Worm (Caenorhabditis elegans) whole organism, young adult: Measurements from ENCODE around the gene Y39B6A.29.

Experiments used
- B0019.2 ChIP-seq: fragments of 200-800 bp; sonication (Bioruptor generic); conservative IDR thresholded peaks from 2 replicates; pipeline ENCODE4 v1.3.6; 2022; ENCODE audit warnings: missing genetic modification reagents, missing genetic modification characterization, missing compliant biosample characterization
- B0035.1 ChIP-seq: sonication (generic microtip); optimal IDR thresholded peaks from 2 replicates; lab custom pipeline; 2016; ENCODE audit warnings: missing genetic modification characterization, mild to moderate bottlenecking, missing compliant biosample characterization, missing genotype, missing genetic modification reagents
- B0261.1 ChIP-seq: sonication (generic microtip); optimal IDR thresholded peaks from 2 replicates; lab custom pipeline; 2016; ENCODE audit warnings: mild to moderate bottlenecking, missing genetic modification characterization, moderate library complexity, missing compliant biosample characterization
- F23B12.7 ChIP-seq: sonication (generic microtip); optimal IDR thresholded peaks from 2 replicates; lab custom pipeline; 2017; ENCODE audit warnings: missing genetic modification characterization, mild to moderate bottlenecking, missing compliant biosample characterization, antibody characterized with exemption, moderate library complexity; ENCODE audit not compliant: insufficient read depth
- F33H1.4 ChIP-seq: fragments of 200-800 bp; sonication (Bioruptor generic); IDR thresholded peaks from 2 replicates; pipeline ENCODE4 v1.3.6; 2022; ENCODE audit warnings: missing genetic modification reagents, missing genetic modification characterization, missing compliant biosample characterization
- F39B2.1 ChIP-seq: fragments of 200-800 bp; sonication (Bioruptor generic); IDR thresholded peaks from 2 replicates; pipeline ENCODE4 v1.3.6; 2022; ENCODE audit warnings: missing genetic modification reagents, missing genetic modification characterization, missing compliant biosample characterization
- K11D2.4 ChIP-seq: fragments of 200-800 bp; sonication (Bioruptor generic); IDR thresholded peaks from 2 replicates; pipeline ENCODE4 v1.3.6; 2022; ENCODE audit warnings: missing genetic modification reagents, missing genetic modification characterization, missing compliant biosample characterization
- T26A5.8 ChIP-seq: sonication (generic microtip); optimal IDR thresholded peaks from 2 replicates; lab custom pipeline; 2016; ENCODE audit warnings: missing genetic modification characterization, missing compliant biosample characterization
- akir-1 ChIP-seq: fragments of 200-800 bp; sonication (Bioruptor generic); optimal IDR thresholded peaks from 2 replicates; lab custom pipeline; 2018; ENCODE audit warnings: mild to moderate bottlenecking, missing genetic modification characterization, moderate library complexity, missing compliant biosample characterization
- ama-1 ChIP-seq, 3 experiments: fragments of 150-350 bp in 1 of 3; sonication (generic microtip) in 2 of 3; optimal IDR thresholded peaks; 2 replicates each; lab custom pipeline; 2014 to 2018; ENCODE audit warnings: missing biosample characterization in 2 of 3, missing genetic modification characterization in 2 of 3, missing genetic modification reagents in 2 of 3
- aptf-3 ChIP-seq: fragments of 200-800 bp; sonication (Bioruptor generic); IDR thresholded peaks from 2 replicates; pipeline ENCODE4 v1.3.6; 2022; ENCODE audit warnings: missing genetic modification characterization, missing compliant biosample characterization
- atf-7 ChIP-seq: sonication (generic microtip); optimal IDR thresholded peaks from 2 replicates; lab custom pipeline; 2017; ENCODE audit warnings: mild to moderate bottlenecking, missing genetic modification characterization, missing compliant biosample characterization
- cebp-2 ChIP-seq: fragments of 200-800 bp; sonication (Bioruptor generic); IDR thresholded peaks from 2 replicates; pipeline ENCODE4 v1.3.6; 2022; ENCODE audit warnings: missing genetic modification characterization, missing compliant biosample characterization
- ceh-40 ChIP-seq: fragments of 200-800 bp; sonication (Bioruptor generic); IDR thresholded peaks from 2 replicates; pipeline ENCODE4 v1.3.6; 2022; ENCODE audit warnings: missing genetic modification characterization, missing compliant biosample characterization
- ceh-79 ChIP-seq: sonication (generic microtip); optimal IDR thresholded peaks from 2 replicates; lab custom pipeline; 2017; ENCODE audit warnings: mild to moderate bottlenecking, missing genetic modification characterization, missing compliant biosample characterization
- egl-18 ChIP-seq: fragments of 200-800 bp; sonication (Bioruptor generic); IDR thresholded peaks from 2 replicates; pipeline ENCODE4 v1.3.6; 2022; ENCODE audit warnings: missing genetic modification reagents, missing genetic modification characterization, missing compliant biosample characterization
- egl-44 ChIP-seq: fragments of 200-800 bp; sonication (Bioruptor generic); IDR thresholded peaks from 2 replicates; pipeline ENCODE4 v1.3.6; 2022; ENCODE audit warnings: missing genetic modification reagents, missing genetic modification characterization, missing compliant biosample characterization
- ets-4 ChIP-seq: fragments of 200-800 bp; sonication (Bioruptor generic); optimal IDR thresholded peaks from 2 replicates; lab custom pipeline; 2018; ENCODE audit warnings: mild to moderate bottlenecking, missing genetic modification characterization, missing compliant biosample characterization
- fkh-3 ChIP-seq: sonication (generic microtip); optimal IDR thresholded peaks from 2 replicates; lab custom pipeline; 2016; ENCODE audit warnings: mild to moderate bottlenecking, missing genetic modification characterization, missing compliant biosample characterization
- hlh-12 ChIP-seq: sonication (generic microtip); optimal IDR thresholded peaks from 2 replicates; lab custom pipeline; 2016; ENCODE audit warnings: missing genetic modification characterization, missing compliant biosample characterization
- hmg-1.2 ChIP-seq: fragments of 200-800 bp; sonication (Bioruptor generic); IDR thresholded peaks from 2 replicates; pipeline ENCODE4 v1.3.6; 2022; ENCODE audit warnings: missing genetic modification reagents, missing genetic modification characterization, missing compliant biosample characterization
- hrde-1 ChIP-seq: sonication (generic microtip); optimal IDR thresholded peaks from 2 replicates; lab custom pipeline; 2016; ENCODE audit warnings: missing genetic modification characterization, mild to moderate bottlenecking, missing compliant biosample characterization, moderate library complexity, missing genotype, missing genetic modification reagents, borderline replicate concordance
- let-526 ChIP-seq: fragments of 200-800 bp; sonication (Bioruptor generic); IDR thresholded peaks from 2 replicates; pipeline ENCODE4 v1.3.6; 2022; ENCODE audit warnings: missing genetic modification reagents, missing genetic modification characterization, missing compliant biosample characterization
- lin-26 ChIP-seq: fragments of 200-800 bp; sonication (Bioruptor generic); IDR thresholded peaks from 2 replicates; pipeline ENCODE4 v1.3.6; 2022; ENCODE audit warnings: missing genetic modification reagents, missing genetic modification characterization, missing compliant biosample characterization
- lir-1 ChIP-seq: fragments of 200-800 bp; sonication (Bioruptor generic); conservative IDR thresholded peaks from 2 replicates; pipeline ENCODE4 v1.3.6; 2022; ENCODE audit warnings: missing genetic modification reagents, missing genetic modification characterization, missing compliant biosample characterization
- lsl-1 ChIP-seq: fragments of 200-800 bp; sonication (Bioruptor generic); optimal IDR thresholded peaks from 2 replicates; lab custom pipeline; 2018; ENCODE audit warnings: mild to moderate bottlenecking, missing genetic modification characterization, moderate library complexity, missing compliant biosample characterization
- madf-10 ChIP-seq: sonication (generic microtip); optimal IDR thresholded peaks from 2 replicates; lab custom pipeline; 2016; ENCODE audit warnings: mild to moderate bottlenecking, missing genetic modification characterization, missing compliant biosample characterization
- madf-8 ChIP-seq: fragments of 200-800 bp; sonication (Bioruptor generic); conservative IDR thresholded peaks from 2 replicates; pipeline ENCODE4 v1.3.6; 2022; ENCODE audit warnings: missing genetic modification reagents, missing genetic modification characterization, missing compliant biosample characterization
- mel-28 ChIP-seq: sonication (generic microtip); optimal IDR thresholded peaks from 2 replicates; lab custom pipeline; 2016; ENCODE audit warnings: borderline replicate concordance, mild to moderate bottlenecking, missing genetic modification characterization, missing compliant biosample characterization
- nfya-2 ChIP-seq: fragments of 200-800 bp; sonication (Bioruptor generic); IDR thresholded peaks from 2 replicates; pipeline ENCODE4 v1.3.6; 2022; ENCODE audit warnings: missing genetic modification reagents, missing genetic modification characterization, missing compliant biosample characterization
- nfyb-1 ChIP-seq: fragments of 200-800 bp; sonication (Bioruptor generic); IDR thresholded peaks from 2 replicates; pipeline ENCODE4 v1.3.6; 2022; ENCODE audit warnings: missing genetic modification reagents, missing genetic modification characterization, missing compliant biosample characterization
- nhr-120 ChIP-seq: fragments of 200-800 bp; sonication (Bioruptor generic); IDR thresholded peaks from 2 replicates; pipeline ENCODE4 v1.3.6; 2022; ENCODE audit warnings: missing genetic modification characterization, missing compliant biosample characterization
- nhr-179 ChIP-seq: sonication (generic microtip); optimal IDR thresholded peaks from 2 replicates; lab custom pipeline; 2016; ENCODE audit warnings: mild to moderate bottlenecking, missing genetic modification characterization, missing compliant biosample characterization
- nhr-27 ChIP-seq: fragments of 200-800 bp; sonication (Bioruptor generic); optimal IDR thresholded peaks from 2 replicates; lab custom pipeline; 2018; ENCODE audit warnings: mild to moderate bottlenecking, missing genetic modification characterization, moderate library complexity, missing compliant biosample characterization
- nhr-80 ChIP-seq: sonication (generic microtip); optimal IDR thresholded peaks from 2 replicates; lab custom pipeline; 2016; ENCODE audit warnings: missing genetic modification characterization, missing compliant biosample characterization
- pbrm-1 ChIP-seq: fragments of 200-800 bp; sonication (Bioruptor generic); IDR thresholded peaks from 2 replicates; pipeline ENCODE4 v1.3.6; 2022; ENCODE audit warnings: missing genetic modification reagents, missing genetic modification characterization, missing compliant biosample characterization
- rcor-1 ChIP-seq: fragments of 200-800 bp; sonication (Bioruptor generic); IDR thresholded peaks from 2 replicates; pipeline ENCODE4 v1.3.6; 2022; ENCODE audit warnings: missing genetic modification reagents, missing genetic modification characterization, missing compliant biosample characterization
- repo-1 ChIP-seq: sonication (generic microtip); optimal IDR thresholded peaks from 2 replicates; lab custom pipeline; 2017; ENCODE audit warnings: mild to moderate bottlenecking, missing genetic modification characterization, missing compliant biosample characterization
- sdz-38 ChIP-seq: sonication (generic microtip); optimal IDR thresholded peaks from 2 replicates; lab custom pipeline; 2016; ENCODE audit warnings: missing genotype, missing genetic modification characterization, missing compliant biosample characterization
- sea-2 ChIP-seq: fragments of 200-800 bp; sonication (Bioruptor generic); IDR thresholded peaks from 2 replicates; pipeline ENCODE4 v1.3.6; 2022; ENCODE audit warnings: missing genetic modification characterization, missing compliant biosample characterization
- snpc-1.3 ChIP-seq: sonication (generic microtip); optimal IDR thresholded peaks from 2 replicates; lab custom pipeline; 2017; ENCODE audit warnings: missing genetic modification characterization, mild to moderate bottlenecking, missing compliant biosample characterization, antibody characterized with exemption, moderate library complexity, missing genotype, missing genetic modification reagents; ENCODE audit not compliant: insufficient read depth
- unc-130 ChIP-seq: sonication (generic microtip); optimal IDR thresholded peaks from 2 replicates; lab custom pipeline; 2016; ENCODE audit warnings: missing genetic modification reagents, missing genetic modification characterization, missing compliant biosample characterization
- unc-62 ChIP-seq: fragments of 150-350 bp; optimal IDR thresholded peaks from 2 replicates; lab custom pipeline; 2014; ENCODE audit warnings: missing biosample characterization, missing genetic modification reagents, missing genetic modification characterization
- zim-3 ChIP-seq: sonication (generic microtip); optimal IDR thresholded peaks from 2 replicates; lab custom pipeline; 2017; ENCODE audit warnings: mild to moderate bottlenecking, missing genetic modification characterization, moderate library complexity, missing compliant biosample characterization
- ztf-25 ChIP-seq: fragments of 200-800 bp; sonication (Bioruptor generic); IDR thresholded peaks from 2 replicates; pipeline ENCODE4 v1.3.6; 2022; ENCODE audit warnings: missing genetic modification reagents, missing genetic modification characterization, missing compliant biosample characterization
- ztf-26 ChIP-seq: sonication (generic microtip); optimal IDR thresholded peaks from 2 replicates; lab custom pipeline; 2017; ENCODE audit warnings: missing genetic modification characterization, missing compliant biosample characterization
- ztf-3 ChIP-seq: fragments of 200-800 bp; sonication (Bioruptor generic); optimal IDR thresholded peaks from 2 replicates; lab custom pipeline; 2018; ENCODE audit warnings: mild to moderate bottlenecking, missing genetic modification characterization, missing compliant biosample characterization
- ztf-6 ChIP-seq: fragments of 200-800 bp; sonication (Bioruptor generic); IDR thresholded peaks from 2 replicates; pipeline ENCODE4 v1.3.6; 2022; ENCODE audit warnings: missing genetic modification reagents, missing genetic modification characterization, missing compliant biosample characterization

The Y39B6A.29 gene

DNA sequence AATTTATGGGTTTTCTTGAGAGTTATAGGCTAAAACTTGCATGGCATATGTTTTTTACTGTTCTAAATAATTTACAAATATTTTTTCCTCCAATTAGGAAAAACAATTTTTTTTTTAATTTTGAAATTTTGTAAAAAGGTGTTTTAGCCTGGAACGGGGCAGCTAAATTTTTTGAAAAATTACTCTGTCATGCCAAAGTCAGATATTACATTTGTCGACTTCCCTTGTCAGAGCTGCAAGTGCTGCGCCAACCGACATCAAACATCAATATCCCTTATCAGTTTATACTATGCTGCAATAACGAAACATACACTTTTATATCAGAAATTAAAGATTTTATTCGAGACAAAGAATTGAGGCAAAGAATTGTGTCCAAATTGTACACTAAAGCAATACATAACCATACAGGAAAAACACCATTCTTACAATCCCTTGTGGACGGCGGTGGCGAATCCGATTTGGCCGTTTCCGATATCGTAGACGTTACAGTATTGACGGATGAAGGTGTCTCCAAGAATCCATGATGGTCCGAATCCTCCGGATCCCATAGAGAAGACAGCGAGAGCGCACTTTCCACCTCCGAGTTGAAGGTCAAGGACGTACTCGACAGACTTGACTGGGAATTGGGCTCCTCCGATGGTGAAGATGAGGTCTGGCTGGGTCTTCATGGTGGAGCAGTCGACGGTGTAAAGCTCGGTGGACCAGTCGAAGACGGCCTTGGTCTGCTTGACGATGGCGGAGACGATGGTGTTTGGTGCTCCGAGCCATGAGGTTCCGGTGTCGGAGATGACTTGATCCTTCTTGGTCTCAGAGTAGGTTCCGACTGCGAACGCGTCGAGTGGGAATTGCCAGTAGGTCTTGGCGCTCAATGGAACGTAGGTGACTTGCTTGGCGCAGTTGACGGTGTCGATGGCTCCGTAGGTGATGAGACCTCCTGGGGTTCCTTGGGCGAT, 24.8 kb upstream of the Y39B6A.29 start (continued):
- TF ChIP-seq ztf-25 (GFP tag; lab: Robert Waterston, UW) (no peak), nhr-80 (peak; percentile 59), egl-18 (GFP tag; lab: Robert Waterston, UW) (no peak), F39B2.1 (no peak), ets-4 (no peak), unc-130 (no peak), madf-10 (tag; lab: Kevin White, UChicago) (peak; percentile 24), rcor-1 (GFP tag; lab: Robert Waterston, UW) (no peak), hrde-1 (tag; lab: Kevin White, UChicago) (no peak), mel-28 (tag; lab: Kevin White, UChicago) (no peak), cebp-2 (GFP tag; lab: Robert Waterston, UW) (no peak), atf-7 (tag; lab: Kevin White, UChicago) (no peak), zim-3 (tag; lab: Kevin White, UChicago) (no peak), let-526 (no peak), nhr-120 (no peak), ztf-3 (GFP tag; lab: Kevin White, UChicago) (no peak), lir-1 (GFP tag; lab: Robert Waterston, UW) (no peak), repo-1 (tag; lab: Kevin White, UChicago) (no peak), F23B12.7 (tag; lab: Kevin White, UChicago) (peak; percentile 27), B0035.1 (tag; lab: Kevin White, UChicago) (no peak), ztf-26 (no peak), ceh-40 (GFP tag; lab: Robert Waterston, UW) (no peak), hmg-1.2 (GFP tag; lab: Robert Waterston, UW) (no peak), F33H1.4 (GFP tag; lab: Robert Waterston, UW) (no peak), B0261.1 (tag; lab: Kevin White, UChicago) (no peak), unc-62 (GFP tag; lab: Kevin White, UChicago) (no peak), egl-44 (GFP tag; lab: Robert Waterston, UW) (0 out of 2 replicates have a peak, but pooled peaks have one; percentile 9), nhr-179 (tag; lab: Kevin White, UChicago) (no peak), ztf-6 (GFP tag; lab: Robert Waterston, UW) (no peak), snpc-1.3 (no peak), ceh-79 (tag; lab: Kevin White, UChicago) (no peak), fkh-3 (tag; lab: Kevin White, UChicago) (no peak), nfya-2 (GFP tag; lab: Robert Waterston, UW) (no peak), K11D2.4 (GFP tag; lab: Robert Waterston, UW) (no peak), T26A5.8 (no peak), sea-2 (GFP tag; lab: Robert Waterston, UW) (no peak), aptf-3 (GFP tag; lab: Robert Waterston, UW) (no peak), ama-1 (optimal IDR thresholded peaks at IDR 0.05; lab: Kevin White, UChicago) (no peak), ama-1 (GFP tag; optimal IDR thresholded peaks at IDR 0.05; lab: Kevin White, UChicago) (no peak), B0019.2 (GFP tag; lab: Robert Waterston, UW) (no peak), nfyb-1 (GFP tag; lab: Robert Waterston, UW) (no peak), lin-26 (GFP tag; lab: Robert Waterston, UW) (no peak), madf-8 (GFP tag; lab: Robert Waterston, UW) (no peak), sdz-38 (tag; lab: Kevin White, UChicago) (no peak), nhr-27 (tag; lab: Kevin White, UChicago) (no peak), akir-1 (GFP tag; lab: Kevin White, UChicago) (no peak), lsl-1 (GFP tag; lab: Kevin White, UChicago) (no peak), pbrm-1 (GFP tag; lab: Robert Waterston, UW) (peak; percentile 39; the same call in 1 of the 2 replicates), hlh-12 (no peak)
